Fruit fly (Drosophila melanogaster) whole organism, embryonic: Measurements from ENCODE around the gene CG33552.

Experiments used
- ATbp ChIP-seq: fragments of 200-800 bp; sonication (Bioruptor generic); optimal IDR thresholded peaks from 2 replicates; lab custom pipeline; 2017; ENCODE audit warnings: missing biosample characterization, mild to moderate bottlenecking, missing genetic modification characterization, missing genetic modification reagents
- Asciz ChIP-seq: fragments of 200-800 bp; sonication (Bioruptor generic); optimal IDR thresholded peaks from 2 replicates; lab custom pipeline; 2017; ENCODE audit warnings: missing biosample characterization, mild to moderate bottlenecking, missing genetic modification characterization, missing genetic modification reagents
- Atf-2 ChIP-seq: fragments of 200-800 bp; sonication (Bioruptor generic); optimal IDR thresholded peaks from 2 replicates; lab custom pipeline; 2016; ENCODE audit warnings: missing biosample characterization, missing genetic modification characterization
- Awh ChIP-seq: fragments of 200-800 bp; sonication (Bioruptor generic); IDR thresholded peaks from 2 replicates; pipeline ENCODE4, ENCODE4 v1.3.6; 2022; ENCODE audit warnings: missing biosample characterization, missing genetic modification characterization
- CG10147 ChIP-seq: fragments of 200-800 bp; sonication (Bioruptor generic); optimal IDR thresholded peaks from 2 replicates; lab custom pipeline; 2019; ENCODE audit warnings: missing biosample characterization, mild to moderate bottlenecking, missing genetic modification characterization, moderate library complexity
- CG10431 ChIP-seq: fragments of 200-800 bp; sonication (Bioruptor generic); optimal IDR thresholded peaks from 3 replicates; lab custom pipeline; 2018; ENCODE audit warnings: missing biosample characterization, mild to moderate bottlenecking, missing genetic modification characterization
- CG11695 ChIP-seq: fragments of 200-800 bp; sonication (Bioruptor generic); IDR thresholded peaks from 3 replicates; pipeline ENCODE4 v1.3.6; 2022; ENCODE audit warnings: missing biosample characterization, missing genetic modification characterization
- CG14965 ChIP-seq: fragments of 200-800 bp; sonication (Bioruptor generic); optimal IDR thresholded peaks from 2 replicates; lab custom pipeline; 2016; ENCODE audit warnings: missing biosample characterization, missing genetic modification characterization, borderline replicate concordance
- CG1529 ChIP-seq: fragments of 200-800 bp; sonication (Bioruptor generic); optimal IDR thresholded peaks from 3 replicates; lab custom pipeline; 2018; ENCODE audit warnings: missing biosample characterization, missing genetic modification characterization
- CG1603 ChIP-seq: fragments of 200-800 bp; sonication (Bioruptor generic); optimal IDR thresholded peaks from 2 replicates; lab custom pipeline; 2019; ENCODE audit warnings: missing biosample characterization, mild to moderate bottlenecking, missing genetic modification characterization, moderate library complexity
- CG17385 ChIP-seq: fragments of 200-800 bp; sonication (Bioruptor generic); optimal IDR thresholded peaks from 3 replicates; lab custom pipeline; 2018; ENCODE audit warnings: missing biosample characterization, mild to moderate bottlenecking, missing genetic modification characterization
- CG18599 ChIP-seq: fragments of 200-800 bp; sonication (Bioruptor generic); optimal IDR thresholded peaks from 3 replicates; lab custom pipeline; 2017; ENCODE audit warnings: missing biosample characterization, missing genetic modification characterization, mild to moderate bottlenecking, moderate library complexity, missing genetic modification reagents
- CG2875 ChIP-seq: fragments of 200-800 bp; sonication (Bioruptor generic); optimal IDR thresholded peaks from 2 replicates; lab custom pipeline; 2017; ENCODE audit warnings: missing biosample characterization, mild to moderate bottlenecking, missing genetic modification characterization, missing genetic modification reagents
- CG33213 ChIP-seq: fragments of 200-800 bp; sonication (Bioruptor generic); optimal IDR thresholded peaks from 3 replicates; lab custom pipeline; 2016; ENCODE audit warnings: missing biosample characterization, missing genetic modification characterization
- CG4282 ChIP-seq: fragments of 200-800 bp; sonication (Bioruptor generic); optimal IDR thresholded peaks from 2 replicates; lab custom pipeline; 2016; ENCODE audit warnings: missing biosample characterization, missing genetic modification characterization
- CG4360 ChIP-seq: fragments of 200-800 bp; sonication (Bioruptor generic); IDR thresholded peaks from 2 replicates; pipeline ENCODE4 v1.3.6; 2022; ENCODE audit warnings: missing biosample characterization, missing genetic modification characterization
- CG6272 ChIP-seq: fragments of 200-800 bp; sonication (Bioruptor generic); IDR thresholded peaks from 2 replicates; pipeline ENCODE4 v1.3.6; 2022; ENCODE audit warnings: missing biosample characterization, missing genetic modification characterization
- CG6791 ChIP-seq: fragments of 200-800 bp; sonication (Bioruptor generic); IDR thresholded peaks from 3 replicates; pipeline ENCODE4 v1.3.6; 2022; ENCODE audit warnings: missing biosample characterization, missing genetic modification characterization; ENCODE audit not compliant: partially characterized antibody
- CG7357 ChIP-seq: fragments of 200-800 bp; sonication (Bioruptor generic); IDR thresholded peaks from 3 replicates; pipeline ENCODE4 v1.3.6; 2022; ENCODE audit warnings: missing biosample characterization, missing genetic modification characterization
- CG7556 ChIP-seq: fragments of 200-800 bp; sonication (Bioruptor generic); optimal IDR thresholded peaks from 2 replicates; lab custom pipeline; 2017; ENCODE audit warnings: missing biosample characterization, mild to moderate bottlenecking, missing genetic modification characterization
- CG7928 ChIP-seq: fragments of 200-800 bp; sonication (Bioruptor generic); optimal IDR thresholded peaks from 2 replicates; lab custom pipeline; 2017; ENCODE audit warnings: missing biosample characterization, mild to moderate bottlenecking, missing genetic modification characterization
- Dip3 ChIP-seq: fragments of 200-800 bp; sonication (Bioruptor generic); optimal IDR thresholded peaks from 3 replicates; lab custom pipeline; 2016; ENCODE audit warnings: missing biosample characterization, missing genetic modification characterization
- Dref ChIP-seq: fragments of 200-800 bp; sonication (Bioruptor generic); IDR thresholded peaks from 2 replicates; pipeline ENCODE4 v1.3.6; 2022; ENCODE audit warnings: missing biosample characterization, missing genetic modification characterization
- Hand ChIP-seq: fragments of 200-800 bp; sonication (Bioruptor generic); optimal IDR thresholded peaks from 2 replicates; lab custom pipeline; 2017; ENCODE audit warnings: mild to moderate bottlenecking, missing biosample characterization, missing genetic modification reagents, missing genetic modification characterization
- Med ChIP-seq: fragments of 200-800 bp; sonication (Bioruptor generic); peaks from one replicate; lab custom pipeline; 2016; ENCODE audit warnings: missing biosample characterization, missing genetic modification characterization, mild to moderate bottlenecking, inconsistent platforms, moderate library complexity
- Myb ChIP-seq: fragments of 200-800 bp; sonication (Bioruptor generic); optimal IDR thresholded peaks from 2 replicates; lab custom pipeline; 2016; ENCODE audit warnings: missing biosample characterization, missing genetic modification characterization
- NC2α ChIP-seq: fragments of 200-800 bp; sonication (Bioruptor generic); optimal IDR thresholded peaks from 2 replicates; lab custom pipeline; 2016; ENCODE audit warnings: missing biosample characterization, missing genetic modification characterization
- Nf-YA ChIP-seq: fragments of 200-800 bp; sonication (Bioruptor generic); IDR thresholded peaks from 2 replicates; pipeline ENCODE4 v1.3.6; 2022; ENCODE audit warnings: missing biosample characterization, missing genetic modification characterization
- Xbp1 ChIP-seq: fragments of 200-800 bp; sonication (Bioruptor generic); optimal IDR thresholded peaks from 3 replicates; lab custom pipeline; 2016; ENCODE audit warnings: missing biosample characterization, mild to moderate bottlenecking, missing genetic modification characterization
- Xrp1 ChIP-seq: fragments of 200-800 bp; sonication (Bioruptor generic); IDR thresholded peaks from 2 replicates; pipeline ENCODE4 v1.3.6; 2022; ENCODE audit warnings: missing biosample characterization, missing genetic modification characterization
- bowl ChIP-seq: fragments of 200-800 bp; sonication (Bioruptor generic); IDR thresholded peaks from 2 replicates; pipeline ENCODE4 v1.3.6; 2022; ENCODE audit warnings: missing biosample characterization, missing genetic modification characterization
- chinmo ChIP-seq: fragments of 200-800 bp; sonication (Bioruptor generic); IDR thresholded peaks from 4 replicates; pipeline ENCODE4 v1.3.6; 2022; ENCODE audit warnings: missing biosample characterization, missing genetic modification characterization; ENCODE audit not compliant: partially characterized antibody
- ci ChIP-seq: fragments of 200-800 bp; sonication (Bioruptor generic); IDR thresholded peaks from 3 replicates; pipeline ENCODE4 v1.3.6; 2022; ENCODE audit warnings: missing biosample characterization, missing genetic modification characterization
- disco-r ChIP-seq: fragments of 200-800 bp; sonication (Bioruptor generic); optimal IDR thresholded peaks from 2 replicates; lab custom pipeline; 2016; ENCODE audit warnings: missing biosample characterization, missing genetic modification characterization
- dpn ChIP-seq, 2 experiments: fragments of 200-800 bp; sonication (Bioruptor generic); optimal IDR thresholded peaks; 3 replicates each; lab custom pipeline; 2016; ENCODE audit warnings: missing biosample characterization in 2 of 2, missing genetic modification characterization in 2 of 2
- eve ChIP-seq, 2 experiments: fragments of >200 bp; optimal IDR thresholded peaks; 2 replicates each; lab custom pipeline; 2017; ENCODE audit warnings: missing biosample characterization in 2 of 2, missing genetic modification characterization in 2 of 2
- ewg ChIP-seq: fragments of 200-800 bp; sonication (Bioruptor generic); optimal IDR thresholded peaks from 3 replicates; lab custom pipeline; 2017; ENCODE audit warnings: mild to moderate bottlenecking, missing biosample characterization, missing genetic modification reagents, missing genetic modification characterization
- ham ChIP-seq: fragments of 200-800 bp; sonication (Bioruptor generic); IDR thresholded peaks from 2 replicates; pipeline ENCODE4 v1.3.6; 2022; ENCODE audit warnings: missing biosample characterization, missing genetic modification characterization
- inv ChIP-seq: fragments of 200-800 bp; sonication (Bioruptor generic); IDR thresholded peaks from 2 replicates; pipeline ENCODE4 v1.3.6; 2022; ENCODE audit warnings: missing biosample characterization, missing genetic modification characterization; ENCODE audit not compliant: partially characterized antibody
- kni ChIP-seq: fragments of 200-800 bp; sonication (Bioruptor generic); optimal IDR thresholded peaks from 3 replicates; lab custom pipeline; 2017; ENCODE audit warnings: mild to moderate bottlenecking, missing biosample characterization, missing genetic modification reagents, missing genetic modification characterization
- nau ChIP-seq: fragments of 200-800 bp; sonication (Bioruptor generic); optimal IDR thresholded peaks from 3 replicates; lab custom pipeline; 2017; ENCODE audit warnings: missing biosample characterization, mild to moderate bottlenecking, missing genetic modification characterization, missing genetic modification reagents
- slbo ChIP-seq: fragments of 200-800 bp; sonication (Bioruptor generic); IDR thresholded peaks from 2 replicates; pipeline ENCODE4 v1.3.6; 2022; ENCODE audit warnings: missing biosample characterization, missing genetic modification characterization
- sug ChIP-seq: fragments of 200-800 bp; optimal IDR thresholded peaks from 2 replicates; lab custom pipeline; 2019; ENCODE audit warnings: missing biosample characterization, mild to moderate bottlenecking, missing genetic modification characterization, moderate library complexity
- toy ChIP-seq: fragments of 200-800 bp; sonication (Bioruptor generic); IDR thresholded peaks from 2 replicates; pipeline ENCODE4 v1.3.6; 2022; ENCODE audit warnings: missing biosample characterization, missing genetic modification characterization
- vfl ChIP-seq: fragments of 200-800 bp; sonication (Bioruptor generic); optimal IDR thresholded peaks from 2 replicates; lab custom pipeline; 2016; ENCODE audit warnings: missing biosample characterization, missing genetic modification characterization

CG33552 gene

DNA sequence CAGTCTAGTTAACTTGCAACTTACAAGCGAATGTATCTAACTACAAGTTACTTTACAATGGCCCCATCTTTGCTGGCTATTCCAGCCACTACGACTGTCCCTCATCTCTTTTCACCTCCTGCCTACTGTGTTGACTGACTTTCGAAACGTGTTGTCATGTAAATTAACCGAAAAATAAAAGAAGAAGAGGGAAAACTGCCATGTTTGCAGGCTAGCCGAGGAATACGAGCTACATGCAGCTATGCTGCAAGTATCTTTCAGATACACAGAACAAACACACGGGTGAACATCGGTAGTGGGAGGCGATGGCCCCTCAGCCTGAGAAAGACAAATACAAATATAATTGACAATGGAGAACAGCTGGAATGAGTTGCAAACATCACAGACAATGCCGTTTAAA is 28.4 kb downstream of the CG33552 start:
- TF ChIP-seq dpn (GFP tag; optimal IDR thresholded peaks at IDR 0.05; lab: Kevin White, UChicago) (no peak), Atf-2 (GFP tag; lab: Kevin White, UChicago) (no peak), sug (tag; lab: Kevin White, UChicago) (no peak), CG6272 (GFP tag; lab: Robert Waterston, UW) (no peak), CG33213 (GFP tag; lab: Kevin White, UChicago) (no peak), ATbp (GFP tag; lab: Kevin White, UChicago) (peak; percentile 35), CG1529 (GFP tag; lab: Kevin White, UChicago) (no peak), kni (GFP tag; lab: Kevin White, UChicago) (peak; percentile 68), eve (GFP tag; optimal IDR thresholded peaks at IDR 0.05; lab: Kevin White, UChicago) (peak in 1 of 2 experiments; percentile 31), CG4282 (no peak), ci (GFP tag; lab: Robert Waterston, UW) (0 out of 3 replicates have a peak, but pooled peaks have one; percentile 38), CG11695 (GFP tag; lab: Robert Waterston, UW) (0 out of 3 replicates have a peak, but pooled peaks have one; percentile 9), nau (peak; percentile 18), CG10147 (no peak), CG7556 (GFP tag; lab: Kevin White, UChicago) (no peak), bowl (GFP tag; lab: Robert Waterston, UW) (no peak), Myb (GFP tag; lab: Kevin White, UChicago) (no peak), CG7357 (GFP tag; lab: Robert Waterston, UW) (no peak), CG1603 (peak; percentile 6), Dref (GFP tag; lab: Robert Waterston, UW) (no peak), CG10431 (peak; percentile 86), ewg (GFP tag; lab: Kevin White, UChicago) (no peak), CG4360 (GFP tag; lab: Robert Waterston, UW) (0 out of 2 replicates have a peak, but pooled peaks have one; percentile 14), Med (GFP tag; lab: Kevin White, UChicago) (peak; percentile 14), Xrp1 (GFP tag; lab: Robert Waterston, UW) (0 out of 2 replicates have a peak, but pooled peaks have one; percentile 11), CG7928 (GFP tag; lab: Kevin White, UChicago) (no peak), slbo (GFP tag; lab: Robert Waterston, UW) (no peak), Nf-YA (GFP tag; lab: Robert Waterston, UW) (no peak), Xbp1 (no peak), Hand (GFP tag; lab: Kevin White, UChicago) (no peak), CG18599 (GFP tag; lab: Kevin White, UChicago) (no peak), CG17385 (GFP tag; lab: Kevin White, UChicago) (peak; percentile 25), CG6791 (GFP tag; lab: Robert Waterston, UW) (no peak), Asciz (GFP tag; lab: Kevin White, UChicago) (peak; percentile 25), Dip3 (no peak), vfl (GFP tag; lab: Kevin White, UChicago) (no peak), toy (GFP tag; lab: Robert Waterston, UW) (no peak), CG14965 (GFP tag; lab: Kevin White, UChicago) (no peak), disco-r (GFP tag; lab: Kevin White, UChicago) (no peak), NC2α (GFP tag; lab: Kevin White, UChicago) (no peak), CG2875 (peak; percentile 18), chinmo (GFP tag; lab: Robert Waterston, UW) (no peak), inv (GFP tag; lab: Robert Waterston, UW) (no peak), ham (no peak), Awh (peak; percentile 20; the same call in 1 of the 2 replicates)
